Worm (Caenorhabditis elegans) whole organism, L4 larva: ENCODE measurements around the gene srh-16.

Source experiments
- ama-1 ChIP-seq: fragments of 150-350 bp; optimal IDR thresholded peaks from 2 replicates; lab custom pipeline; 2014; ENCODE audit warnings: inconsistent platforms, mixed read lengths
- arid-1 ChIP-seq: fragments of 200-800 bp; sonication (Bioruptor generic); conservative IDR thresholded peaks from 2 replicates; pipeline ENCODE4 v1.3.6; 2022; ENCODE audit warnings: missing genetic modification reagents, missing genetic modification characterization, missing compliant biosample characterization
- cey-2 ChIP-seq: sonication (generic microtip); optimal IDR thresholded peaks from 3 replicates; lab custom pipeline; 2017; ENCODE audit warnings: missing genetic modification characterization, mild to moderate bottlenecking, missing compliant biosample characterization, antibody characterized with exemption, borderline replicate concordance; ENCODE audit not compliant: insufficient read depth
- daf-8 ChIP-seq: fragments of 200-800 bp; sonication (Bioruptor generic); IDR thresholded peaks from 2 replicates; pipeline ENCODE4 v1.3.6; 2022; ENCODE audit warnings: missing genetic modification characterization, missing compliant biosample characterization
- fkh-10 ChIP-seq: fragments of 150-350 bp; optimal IDR thresholded peaks from 2 replicates; lab custom pipeline; 2014; ENCODE audit warnings: missing biosample characterization, missing genetic modification reagents, missing genetic modification characterization
- mdt-29 ChIP-seq: fragments of 200-800 bp; sonication (Bioruptor generic); IDR thresholded peaks from 2 replicates; pipeline ENCODE4 v1.3.6; 2022; ENCODE audit warnings: missing genetic modification reagents, missing genetic modification characterization, missing compliant biosample characterization
- nhr-6 ChIP-seq: fragments of 150-350 bp; optimal IDR thresholded peaks from 2 replicates; lab custom pipeline; 2014; ENCODE audit warnings: missing biosample characterization, missing genetic modification characterization
- nhr-77 ChIP-seq: fragments of 150-350 bp; optimal IDR thresholded peaks from 2 replicates; lab custom pipeline; 2014; ENCODE audit warnings: missing biosample characterization, missing genetic modification characterization
- unc-130 ChIP-seq: sonication (generic microtip); optimal IDR thresholded peaks from 2 replicates; lab custom pipeline; 2016; ENCODE audit warnings: missing genetic modification reagents, missing genetic modification characterization, missing compliant biosample characterization
- zag-1 ChIP-seq: fragments of 150-350 bp; optimal IDR thresholded peaks from 2 replicates; lab custom pipeline; 2014; ENCODE audit warnings: missing biosample characterization, missing genetic modification characterization
- zip-11 ChIP-seq: fragments of 200-800 bp; sonication (Bioruptor generic); IDR thresholded peaks from 2 replicates; pipeline ENCODE4 v1.3.6; 2022; ENCODE audit warnings: missing genetic modification characterization, missing compliant biosample characterization

- no peak for TF ChIP-seq mdt-29 (GFP tag; lab: Robert Waterston, UW)
- 0 out of 2 replicates have a peak, but pooled peaks have one; percentile 31 for TF ChIP-seq arid-1 (GFP tag; lab: Robert Waterston, UW)
- peak; percentile 32 for TF ChIP-seq nhr-77 (tag; lab: Kevin White, UChicago)
- no peak for TF ChIP-seq ama-1 (lab: Kevin White, UChicago)
- no peak for TF ChIP-seq unc-130 (GFP tag; lab: Kevin White, UChicago)
- TF ChIP-seq zag-1: no peak
- TF ChIP-seq daf-8 (GFP tag; lab: Robert Waterston, UW): no peak
- no peak for TF ChIP-seq zip-11 (GFP tag; lab: Robert Waterston, UW)
- TF ChIP-seq fkh-10 (GFP tag; lab: Kevin White, UChicago): no peak
- TF ChIP-seq cey-2 (tag; lab: Kevin White, UChicago): peak; percentile 46
- TF ChIP-seq nhr-6 (tag; lab: Kevin White, UChicago): peak; percentile 98
These were observed 8.5 kb downstream of the srh-16 start for ce11 chrV:12300166-12300565.
